Fruit fly (Drosophila melanogaster) whole organism, wandering third instar larva: ENCODE data around the gene CG9016.
A peak's percentile ranks its signal among the peaks of the same experiment; 100 is the strongest.

ENCODE experiments used
- CG9705 ChIP-seq: fragments of 200-800 bp; sonication (Bioruptor generic); optimal IDR thresholded peaks from 2 replicates; lab custom pipeline; 2018; ENCODE audit warnings: missing biosample characterization, mild to moderate bottlenecking, missing genetic modification characterization
- CrebA ChIP-seq: fragments of 200-800 bp; sonication (Bioruptor generic); optimal IDR thresholded peaks from 2 replicates; lab custom pipeline; 2016; ENCODE audit warnings: missing biosample characterization, mild to moderate bottlenecking, missing genetic modification characterization, borderline replicate concordance
- Dfd ChIP-seq: fragments of >200 bp; optimal IDR thresholded peaks from 2 replicates; lab custom pipeline; 2017; ENCODE audit warnings: missing biosample characterization, missing genetic modification characterization
- Dif ChIP-seq: fragments of 200-275, 200-300 bp; sonication (Bioruptor generic); optimal IDR thresholded peaks from 2 replicates; lab custom pipeline; 2018; ENCODE audit warnings: missing biosample characterization, missing genetic modification characterization; ENCODE audit not compliant: partially characterized antibody
- GATAd ChIP-seq: sonication (Bioruptor generic); optimal IDR thresholded peaks from 2 replicates; lab custom pipeline; 2016; ENCODE audit warnings: missing biosample characterization, missing genetic modification characterization
- HLH106 ChIP-seq: fragments of 200-800 bp; optimal IDR thresholded peaks from 3 replicates; lab custom pipeline; 2019; ENCODE audit warnings: missing biosample characterization, mild to moderate bottlenecking, missing genetic modification characterization, moderate library complexity
- Hnf4 ChIP-seq: fragments of 200-800 bp; sonication (Bioruptor generic); optimal IDR thresholded peaks from 2 replicates; lab custom pipeline; 2016; ENCODE audit warnings: missing biosample characterization, mild to moderate bottlenecking, missing genetic modification characterization
- Hr78 ChIP-seq: fragments of >200 bp; optimal IDR thresholded peaks from 2 replicates; lab custom pipeline; 2017; ENCODE audit warnings: missing biosample characterization, missing genetic modification characterization
- Hr83 ChIP-seq: fragments of 200-300 bp; sonication (Bioruptor generic); optimal IDR thresholded peaks from 2 replicates; lab custom pipeline; 2016; ENCODE audit warnings: missing biosample characterization, mild to moderate bottlenecking, missing genetic modification characterization, moderate library complexity; ENCODE audit not compliant: poor library complexity, severe bottlenecking
- Myc ChIP-seq: fragments of >200 bp; optimal IDR thresholded peaks from 2 replicates; lab custom pipeline; 2017
- N ChIP-seq: fragments of >200 bp; optimal IDR thresholded peaks from 2 replicates; lab custom pipeline; 2018; ENCODE audit warnings: missing biosample characterization, missing external identifiers, missing genetic modification characterization
- OdsH ChIP-seq: fragments of 200-800 bp; sonication (Bioruptor generic); optimal IDR thresholded peaks from 2 replicates; lab custom pipeline; 2016; ENCODE audit warnings: missing biosample characterization, mild to moderate bottlenecking, missing genetic modification characterization
- Rel ChIP-seq, 2 experiments: fragments of 200-800 bp; sonication (Bioruptor generic) in 1 of 2; optimal IDR thresholded peaks; 2 replicates in 1 of 2; 3 replicates in 1 of 2; lab custom pipeline; 2016 to 2019; ENCODE audit warnings: mild to moderate bottlenecking in 2 of 2, missing biosample characterization in 2 of 2, missing genetic modification characterization in 2 of 2, moderate library complexity in 1 of 2
- Sp1 ChIP-seq: fragments of 200-800 bp; sonication (Bioruptor generic); optimal IDR thresholded peaks from 3 replicates; lab custom pipeline; 2019; ENCODE audit warnings: missing biosample characterization, mild to moderate bottlenecking, missing genetic modification characterization, moderate library complexity
- Vsx2 ChIP-seq: fragments of 200-300, 225-300 bp; sonication (Bioruptor generic); optimal IDR thresholded peaks from 2 replicates; lab custom pipeline; 2018; ENCODE audit warnings: missing biosample characterization, missing genetic modification characterization; ENCODE audit not compliant: partially characterized antibody
- br ChIP-seq: fragments of 200-800 bp; sonication (Bioruptor generic); optimal IDR thresholded peaks from 2 replicates; lab custom pipeline; 2016; ENCODE audit warnings: missing biosample characterization, missing genetic modification characterization
- dl ChIP-seq, 2 experiments: fragments of 175-275, 200-275 bp in 1 of 2; fragments of 200-275 bp in 1 of 2; sonication (Bioruptor generic); optimal IDR thresholded peaks; lab custom pipeline; 2018; ENCODE audit warnings: mild to moderate bottlenecking in 2 of 2, missing biosample characterization in 2 of 2, missing genetic modification characterization in 2 of 2, moderate library complexity in 2 of 2; ENCODE audit not compliant: partially characterized antibody in 2 of 2, insufficient read depth in 1 of 2
- dmrt93B ChIP-seq: fragments of 200-800 bp; sonication (Bioruptor generic); optimal IDR thresholded peaks from 2 replicates; lab custom pipeline; 2018; ENCODE audit warnings: missing biosample characterization, mild to moderate bottlenecking, missing genetic modification characterization
- dsf ChIP-seq: sonication (Bioruptor generic); optimal IDR thresholded peaks from 2 replicates; lab custom pipeline; 2016; ENCODE audit warnings: missing biosample characterization, missing genetic modification characterization, borderline replicate concordance
- ey ChIP-seq: fragments of 200-800 bp; sonication (Bioruptor generic); optimal IDR thresholded peaks from 2 replicates; lab custom pipeline; 2016; ENCODE audit warnings: missing biosample characterization, missing genetic modification characterization
- foxo ChIP-seq, 2 experiments: fragments of 200-800 bp; sonication (Bioruptor generic); optimal IDR thresholded peaks; 2 replicates in 1 of 2; 3 replicates in 1 of 2; lab custom pipeline; 2016 to 2017; ENCODE audit warnings: missing biosample characterization in 2 of 2, missing genetic modification characterization in 2 of 2
- fru ChIP-seq: fragments of 200-800 bp; sonication (Bioruptor generic); optimal IDR thresholded peaks from 3 replicates; lab custom pipeline; 2016; ENCODE audit warnings: missing biosample characterization, mild to moderate bottlenecking, missing genetic modification characterization
- h ChIP-seq: fragments of 200-800 bp; sonication (Bioruptor generic); optimal IDR thresholded peaks from 3 replicates; lab custom pipeline; 2016; ENCODE audit warnings: missing biosample characterization, mild to moderate bottlenecking, missing genetic modification characterization
- jim ChIP-seq: fragments of 175-275, 200-325 bp; sonication (Bioruptor generic); optimal IDR thresholded peaks from 2 replicates; lab custom pipeline; 2016; ENCODE audit warnings: missing biosample characterization, mild to moderate bottlenecking, missing genetic modification characterization
- lola ChIP-seq: fragments of >200 bp; optimal IDR thresholded peaks from 2 replicates; lab custom pipeline; 2017; ENCODE audit warnings: missing biosample characterization, missing genetic modification characterization
- pan ChIP-seq: fragments of >200 bp; optimal IDR thresholded peaks from 2 replicates; lab custom pipeline; 2017
- psq ChIP-seq: fragments of 200-800 bp; sonication (Bioruptor generic); optimal IDR thresholded peaks from 3 replicates; lab custom pipeline; 2017; ENCODE audit warnings: missing biosample characterization, mild to moderate bottlenecking, missing genetic modification characterization, moderate library complexity
- rgr ChIP-seq: fragments of 200-800 bp; sonication (Bioruptor generic); optimal IDR thresholded peaks from 3 replicates; lab custom pipeline; 2016; ENCODE audit warnings: missing biosample characterization, mild to moderate bottlenecking, missing genetic modification characterization
- sage ChIP-seq: fragments of 200-800 bp; sonication (Bioruptor generic); optimal IDR thresholded peaks from 2 replicates; lab custom pipeline; 2016; ENCODE audit warnings: missing biosample characterization, mild to moderate bottlenecking, missing genetic modification characterization
- sv ChIP-seq: fragments of 200-800 bp; sonication (Bioruptor generic); optimal IDR thresholded peaks from 3 replicates; lab custom pipeline; 2016; ENCODE audit warnings: missing biosample characterization, missing genetic modification characterization
- tai ChIP-seq: sonication (Bioruptor generic); optimal IDR thresholded peaks from 2 replicates; lab custom pipeline; 2016; ENCODE audit warnings: missing biosample characterization, missing genetic modification characterization
- usp ChIP-seq: fragments of >200 bp; optimal IDR thresholded peaks from 2 replicates; lab custom pipeline; 2017; ENCODE audit warnings: missing biosample characterization, missing genetic modification characterization
- woc ChIP-seq: sonication (Bioruptor generic); optimal IDR thresholded peaks from 2 replicates; lab custom pipeline; 2016; ENCODE audit warnings: missing biosample characterization, mild to moderate bottlenecking, missing genetic modification characterization

CG9016 gene

dm6 chr2L:5925637-5926036 lies 2.2 kb upstream of the CG9016 start, which contains the start of gene dsf:
TSS of gene dsf (plus strand) at chr2L:5925937.
- TF ChIP-seq pan (lab: Kevin White, UChicago), result no peak
- no peak for TF ChIP-seq usp (GFP tag; lab: Kevin White, UChicago)
- TF ChIP-seq dl (GFP tag; optimal IDR thresholded peaks at IDR 0.05; lab: Kevin White, UChicago; ENCODE audit: insufficient read depth in 1 of 2, partially characterized antibody in 2 of 2), result no peak
- no peak for TF ChIP-seq Dfd (GFP tag; lab: Kevin White, UChicago)
- no peak for TF ChIP-seq N (GFP tag; lab: Kevin White, UChicago)
- no peak for TF ChIP-seq dsf (GFP tag; lab: Kevin White, UChicago)
- no peak for TF ChIP-seq rgr (GFP tag; lab: Kevin White, UChicago)
- TF ChIP-seq Sp1 (GFP tag; lab: Kevin White, UChicago), result no peak
- no peak for TF ChIP-seq br (GFP tag; lab: Kevin White, UChicago)
- no peak for TF ChIP-seq Hr83 (GFP tag; lab: Kevin White, UChicago)
- no peak for TF ChIP-seq CrebA
- no peak for TF ChIP-seq sv (GFP tag; lab: Kevin White, UChicago)
- TF ChIP-seq lola (GFP tag; lab: Kevin White, UChicago), result no peak
- no peak for TF ChIP-seq tai
- TF ChIP-seq jim (GFP tag; lab: Kevin White, UChicago), result no peak
- no peak for TF ChIP-seq Dif (GFP tag; lab: Kevin White, UChicago)
- no peak for TF ChIP-seq h (GFP tag; lab: Kevin White, UChicago)
- no peak for TF ChIP-seq woc (GFP tag; lab: Kevin White, UChicago)
- no peak for TF ChIP-seq ey (GFP tag; lab: Kevin White, UChicago)

dm6 chr2L:5925164-5925563 lies 1.7 kb upstream of the CG9016 start:
- TF ChIP-seq woc (GFP tag; lab: Kevin White, UChicago) (no peak), Dfd (GFP tag; lab: Kevin White, UChicago) (no peak)

- TF ChIP-seq tai, result no peak
- no peak for TF ChIP-seq fru (GFP tag; lab: Kevin White, UChicago)
- no peak for TF ChIP-seq Dif (GFP tag; lab: Kevin White, UChicago)
- TF ChIP-seq dsf (GFP tag; lab: Kevin White, UChicago), result no peak
Measured at dm6 chr2L:5910189-5910588, 13.3 kb downstream of the CG9016 start, which contains the start of gene CG14000. TSS of gene CG14000 (minus strand) at chr2L:5910289.

dm6 chr2L:5906893-5907850 lies 16.3 kb downstream of the CG9016 start, which contains the start of gene bchs:
TSS of gene bchs (plus strand) at chr2L:5907169.
- peak; percentile 23 for TF ChIP-seq GATAd (GFP tag; lab: Kevin White, UChicago)
- TF ChIP-seq OdsH (GFP tag; lab: Kevin White, UChicago), result peak; percentile 82
- TF ChIP-seq Hr83 (GFP tag; lab: Kevin White, UChicago), result peak; percentile 98
- TF ChIP-seq sage (GFP tag; lab: Kevin White, UChicago), result peak; percentile 5
- peak; percentile 6 for TF ChIP-seq Hnf4 (GFP tag; lab: Kevin White, UChicago)
- peak; percentile 86 for TF ChIP-seq rgr (GFP tag; lab: Kevin White, UChicago)
- peak; percentile 39 for TF ChIP-seq Myc (lab: Kevin White, UChicago)
- peak; percentile 53 for TF ChIP-seq Sp1 (GFP tag; lab: Kevin White, UChicago)
- peak; percentile 21 for TF ChIP-seq Dif (GFP tag; lab: Kevin White, UChicago)
- TF ChIP-seq sv (GFP tag; lab: Kevin White, UChicago), result peak; percentile 56
- no peak for TF ChIP-seq fru (GFP tag; lab: Kevin White, UChicago)
- peak; percentile 98 for TF ChIP-seq psq (GFP tag; lab: Kevin White, UChicago)
- peak in 1 of 2 experiments; percentile 14 for TF ChIP-seq foxo (GFP tag; optimal IDR thresholded peaks at IDR 0.05; lab: Kevin White, UChicago)
- no peak for TF ChIP-seq CG9705 (GFP tag; lab: Kevin White, UChicago)
- peak; percentile 78 for TF ChIP-seq CrebA
- TF ChIP-seq Rel (GFP tag; optimal IDR thresholded peaks at IDR 0.05; lab: Kevin White, UChicago), result no peak
- TF ChIP-seq Rel (tag; optimal IDR thresholded peaks at IDR 0.05; lab: Kevin White, UChicago), result peak; percentile 97
- no peak for TF ChIP-seq ey (GFP tag; lab: Kevin White, UChicago)
- TF ChIP-seq HLH106 (tag; lab: Kevin White, UChicago), result peak; percentile 41
- TF ChIP-seq Vsx2 (GFP tag; lab: Kevin White, UChicago), result no peak
- TF ChIP-seq dsf (GFP tag; lab: Kevin White, UChicago), result no peak
- TF ChIP-seq h (GFP tag; lab: Kevin White, UChicago), result peak; percentile 87
- TF ChIP-seq N (GFP tag; lab: Kevin White, UChicago), result no peak
- TF ChIP-seq br (GFP tag; lab: Kevin White, UChicago), result peak; percentile 67
- TF ChIP-seq dmrt93B (GFP tag; lab: Kevin White, UChicago), result no peak
- TF ChIP-seq Hr78 (GFP tag; lab: Kevin White, UChicago), result no peak
- TF ChIP-seq usp (GFP tag; lab: Kevin White, UChicago), result no peak
